Fruit fly (Drosophila melanogaster): ENCODE data around the gene Pfdn2.

DNA sequence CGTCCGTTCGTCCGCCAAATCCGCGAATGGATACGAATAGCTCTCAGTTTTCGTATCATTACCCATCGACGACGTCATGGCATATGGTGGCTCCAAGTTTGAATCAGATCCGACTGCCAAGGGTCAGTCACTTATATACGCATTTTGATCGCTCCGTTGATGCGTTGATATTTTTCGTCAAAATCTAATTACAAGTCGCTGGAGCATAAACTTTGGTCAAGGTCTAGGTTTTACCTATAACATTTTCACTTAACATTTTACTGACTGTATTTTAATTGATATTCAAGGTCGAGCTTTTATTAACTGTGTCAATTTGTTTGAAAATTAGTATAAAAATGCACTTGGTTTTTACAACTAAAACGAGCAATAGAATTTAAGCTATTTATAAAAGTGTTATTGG lies 27.4 kb upstream of the Pfdn2 start, which contains the start of gene Elo68beta:
- no peak for TF ChIP-seq CG15336 (GFP tag; IDR thresholded peaks at IDR 0.05)
- TF ChIP-seq CG8119 (GFP tag; IDR thresholded peaks at IDR 0.05) = no peak
- TF ChIP-seq svp (GFP tag) = no peak
- TF ChIP-seq dac (GFP tag; optimal IDR thresholded peaks at IDR 0.05) = no peak
- no peak for TF ChIP-seq CG7368 (GFP tag; optimal IDR thresholded peaks at IDR 0.05)
- TF ChIP-seq ss (GFP tag; optimal IDR thresholded peaks at IDR 0.05) = no peak
